Worm (Caenorhabditis elegans) whole organism, midembryonic: ENCODE data around the gene fbxa-13.

Experiments
- flt-1 ChIP-seq: fragments of 200-800 bp; sonication (Bioruptor generic); IDR thresholded peaks from 2 replicates; pipeline ENCODE4 v1.3.6; 2022; ENCODE audit warnings: missing genetic modification characterization, missing compliant biosample characterization
- klf-2 ChIP-seq: fragments of 200-800 bp; sonication (Bioruptor generic); conservative IDR thresholded peaks from 2 replicates; pipeline ENCODE4 v1.3.6; 2022; ENCODE audit warnings: missing genetic modification reagents, missing genetic modification characterization, missing compliant biosample characterization
- med-1 ChIP-seq: sonication (generic microtip); optimal IDR thresholded peaks from 2 replicates; lab custom pipeline; 2017; ENCODE audit warnings: missing genetic modification characterization, mild to moderate bottlenecking, missing compliant biosample characterization, antibody characterized with exemption, missing genetic modification reagents; ENCODE audit not compliant: insufficient read depth
- ref-1 ChIP-seq: fragments of 200-800 bp; sonication (Bioruptor generic); conservative IDR thresholded peaks from 2 replicates; pipeline ENCODE4 v1.3.6; 2022; ENCODE audit warnings: missing genetic modification reagents, missing genetic modification characterization, missing compliant biosample characterization
- tab-1 ChIP-seq: fragments of 200-800 bp; sonication (Bioruptor generic); IDR thresholded peaks from 2 replicates; pipeline ENCODE4 v1.3.6; 2022; ENCODE audit warnings: missing genetic modification characterization, missing compliant biosample characterization
- ztf-23 ChIP-seq: fragments of 200-800 bp; sonication (Bioruptor generic); IDR thresholded peaks from 2 replicates; pipeline ENCODE4 v1.3.6; 2022; ENCODE audit warnings: missing genetic modification reagents, missing genetic modification characterization, missing compliant biosample characterization
- ztf-29 ChIP-seq: fragments of 200-800 bp; sonication (Bioruptor generic); IDR thresholded peaks from 2 replicates; pipeline ENCODE4 v1.3.6; 2022; ENCODE audit warnings: missing genetic modification reagents, missing genetic modification characterization, missing compliant biosample characterization

DNA sequence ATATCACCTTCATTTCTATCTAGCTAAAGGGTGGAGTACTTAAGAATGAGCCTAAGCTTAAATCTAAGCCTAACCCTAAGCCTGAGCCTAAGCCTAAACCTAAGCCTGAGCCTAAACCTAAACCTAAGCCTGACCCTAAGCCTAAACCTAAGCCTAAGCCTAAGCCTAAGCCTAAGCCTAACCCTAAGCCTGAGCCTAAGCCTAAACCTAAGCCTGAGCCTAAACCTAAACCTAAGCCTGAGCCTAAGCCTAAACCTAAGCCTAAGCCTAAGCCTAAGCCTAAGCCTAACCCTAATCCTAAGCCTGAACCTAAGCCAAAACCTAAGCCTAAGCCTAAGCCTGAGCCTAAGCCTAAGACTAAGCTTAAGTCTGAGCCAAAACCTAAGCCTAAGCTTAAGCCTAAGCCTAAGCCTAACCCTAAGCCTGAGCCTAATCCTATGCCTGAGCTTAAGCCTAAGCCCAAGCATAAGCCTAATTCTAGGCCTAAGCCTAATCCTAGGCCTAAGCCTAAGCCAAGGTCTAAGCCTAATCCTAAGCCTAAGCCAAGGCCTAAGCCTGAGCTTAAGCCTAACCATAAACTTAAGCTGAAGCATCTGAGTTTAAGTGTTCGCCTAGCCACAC is 8.4 kb upstream of the fbxa-13 start:
- TF ChIP-seq klf-2 (GFP tag; lab: Robert Waterston, UW) (no peak), med-1 (GFP tag; lab: Kevin White, UChicago) (no peak), flt-1 (GFP tag; lab: Robert Waterston, UW) (no peak), ztf-29 (GFP tag; lab: Robert Waterston, UW) (no peak), ref-1 (GFP tag; lab: Robert Waterston, UW) (no peak), ztf-23 (GFP tag; lab: Robert Waterston, UW) (0 out of 2 replicates have a peak, but pooled peaks have one; percentile 60), tab-1 (no peak)
